Fruit fly (Drosophila melanogaster) whole organism, pupa: ENCODE results near the gene CG12481.

ENCODE experiments used
- CG12605 ChIP-seq: fragments of 200-800 bp; sonication (Bioruptor generic); IDR thresholded peaks from 2 replicates; pipeline ENCODE4 v1.3.6; 2022; ENCODE audit warnings: missing biosample characterization, missing genetic modification characterization
- CG13204 ChIP-seq: fragments of 200-800 bp; sonication (Bioruptor generic); optimal IDR thresholded peaks from 2 replicates; lab custom pipeline; 2018; ENCODE audit warnings: missing biosample characterization, mild to moderate bottlenecking, missing genetic modification characterization, moderate library complexity
- CG15710 ChIP-seq: fragments of 200-800 bp; sonication (Bioruptor generic); optimal IDR thresholded peaks from 2 replicates; lab custom pipeline; 2018; ENCODE audit warnings: missing biosample characterization, mild to moderate bottlenecking, missing genetic modification characterization, moderate library complexity
- CG17806 ChIP-seq: fragments of 200-800 bp; sonication (Bioruptor generic); optimal IDR thresholded peaks from 2 replicates; lab custom pipeline; 2018; ENCODE audit warnings: missing biosample characterization, mild to moderate bottlenecking, missing genetic modification characterization, moderate library complexity
- CG34367 ChIP-seq: fragments of 200-800 bp; sonication (Bioruptor generic); optimal IDR thresholded peaks from 2 replicates; lab custom pipeline; 2018; ENCODE audit warnings: missing biosample characterization, mild to moderate bottlenecking, missing genetic modification characterization
- CG4496 ChIP-seq: fragments of 200-800 bp; sonication (Bioruptor generic); IDR thresholded peaks from 3 replicates; pipeline ENCODE4 v1.3.6; 2022; ENCODE audit warnings: missing biosample characterization, missing genetic modification characterization
- CG8301 ChIP-seq: fragments of 200-800 bp; sonication (Bioruptor generic); optimal IDR thresholded peaks from 2 replicates; lab custom pipeline; 2018; ENCODE audit warnings: missing biosample characterization, mild to moderate bottlenecking, missing genetic modification characterization
- Ets98B ChIP-seq: fragments of 200-800 bp; sonication (Bioruptor generic); IDR thresholded peaks from 2 replicates; pipeline ENCODE4 v1.3.6; 2022; ENCODE audit warnings: missing biosample characterization, missing genetic modification characterization
- Pif1A ChIP-seq: fragments of 200-800 bp; sonication (Bioruptor generic); optimal IDR thresholded peaks from 3 replicates; lab custom pipeline; 2016; ENCODE audit warnings: missing biosample characterization, missing genetic modification characterization
- Pif1B ChIP-seq: fragments of 200-800 bp; sonication (Bioruptor generic); optimal IDR thresholded peaks from 3 replicates; lab custom pipeline; 2016; ENCODE audit warnings: missing biosample characterization, missing genetic modification characterization
- Snoo ChIP-seq: fragments of 200-800 bp; sonication (Bioruptor generic); optimal IDR thresholded peaks from 3 replicates; lab custom pipeline; 2017; ENCODE audit warnings: missing biosample characterization, mild to moderate bottlenecking, missing genetic modification characterization, inconsistent platforms
- gl ChIP-seq: fragments of 200-800 bp; sonication (Bioruptor generic); optimal IDR thresholded peaks from 2 replicates; lab custom pipeline; 2018; ENCODE audit warnings: missing biosample characterization, mild to moderate bottlenecking, missing genetic modification characterization

Gene CG12481

DNA sequence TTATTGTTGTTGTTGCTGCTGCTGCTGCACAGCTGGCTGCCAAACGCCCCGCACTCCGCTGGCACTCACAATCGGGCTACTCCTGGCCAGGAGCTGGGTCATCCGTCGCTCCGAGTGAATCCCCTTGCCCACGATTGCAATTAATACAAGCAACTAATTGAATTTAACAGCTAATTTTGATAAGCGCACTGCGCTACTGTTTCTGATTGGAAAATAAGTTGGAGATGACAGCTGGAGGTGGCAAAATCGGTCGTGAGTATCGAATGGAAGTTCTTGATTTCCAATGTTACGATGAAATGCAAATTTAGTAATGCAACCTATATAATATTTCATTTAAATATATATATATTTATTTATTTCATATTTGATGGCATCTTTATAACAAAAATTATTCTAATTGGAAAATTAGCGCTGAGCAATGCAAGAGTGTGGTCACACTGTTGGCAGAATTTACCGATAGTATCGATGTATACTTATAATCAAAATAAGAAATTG, 46.8 kb downstream of the CG12481 start, which contains the start of gene CG42271:
Gene CG42271 (minus strand): TSS at position 224 of the 495 bp plus-strand sequence.
- TF ChIP-seq Snoo (tag; lab: Kevin White, UChicago) (peak; percentile 8), CG15710 (tag; lab: Kevin White, UChicago) (peak; percentile 28), Ets98B (GFP tag; lab: Robert Waterston, UW) (no peak), CG4496 (GFP tag; lab: Robert Waterston, UW) (no peak), CG34367 (tag; lab: Kevin White, UChicago) (no peak), CG17806 (peak; percentile 9)

- TF ChIP-seq Snoo (tag; lab: Kevin White, UChicago), result peak; percentile 22
- TF ChIP-seq CG13204 (GFP tag; lab: Kevin White, UChicago), result no peak
- 0 out of 2 replicates have a peak, but pooled peaks have one; percentile 20 for TF ChIP-seq CG12605 (GFP tag; lab: Robert Waterston, UW)
- no peak for TF ChIP-seq CG8301 (tag; lab: Kevin White, UChicago)
- TF ChIP-seq gl (tag; lab: Kevin White, UChicago), result no peak
- no peak for TF ChIP-seq Pif1B
- no peak for TF ChIP-seq Pif1A (GFP tag; lab: Kevin White, UChicago)
These were observed 47.4 kb downstream of the CG12481 start for dm6 chrX:14234468-14234867.
